Worm (Caenorhabditis elegans): ENCODE data around the gene coa-3.

The coa-3 gene

DNA sequence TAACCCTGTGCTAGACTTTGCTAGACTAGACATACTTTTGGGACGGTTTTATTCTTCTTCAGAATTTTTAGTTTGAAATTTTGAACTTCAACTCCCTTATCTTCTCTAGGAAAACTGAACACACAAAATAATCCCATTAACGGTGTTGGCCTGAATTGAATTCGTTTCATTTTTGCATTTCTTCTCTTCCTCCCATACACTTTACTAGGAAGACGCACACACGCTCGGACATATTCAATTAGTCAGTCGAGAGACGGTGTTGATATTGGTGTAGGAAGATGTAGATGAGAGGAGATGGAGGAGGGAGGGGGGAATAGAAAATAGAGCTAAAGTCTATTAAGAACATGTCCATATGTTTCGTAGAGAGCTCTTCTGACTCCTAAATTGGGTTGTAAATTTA is 27.8 kb downstream of the coa-3 start:
- TF ChIP-seq R02D3.7 (tag; optimal IDR thresholded peaks at IDR 0.05) = no peak
- TF ChIP-seq daf-12 (tag; optimal IDR thresholded peaks at IDR 0.05) = no peak
- no peak for TF ChIP-seq elt-2 (tag; optimal IDR thresholded peaks at IDR 0.05)
- TF ChIP-seq ceh-28 (tag; optimal IDR thresholded peaks at IDR 0.05) = no peak
- TF ChIP-seq lsy-12 (tag; optimal IDR thresholded peaks at IDR 0.05) = no peak
- TF ChIP-seq pha-4 (tag; optimal IDR thresholded peaks at IDR 0.05) = no peak
- TF ChIP-seq fkh-10 (GFP tag; optimal IDR thresholded peaks at IDR 0.05) = no peak
- TF ChIP-seq ZK546.5 (tag; optimal IDR thresholded peaks at IDR 0.05) = no peak
- no peak for TF ChIP-seq nhr-237 (tag; optimal IDR thresholded peaks at IDR 0.05)
- no peak for TF ChIP-seq zag-1 (tag; optimal IDR thresholded peaks at IDR 0.05)
- TF ChIP-seq eor-1 (tag; optimal IDR thresholded peaks at IDR 0.05) = no peak
- no peak for TF ChIP-seq lin-15B (tag; optimal IDR thresholded peaks at IDR 0.05)

- TF ChIP-seq nhr-25 (tag; optimal IDR thresholded peaks at IDR 0.05) (peak; percentile 4), lin-15B (tag; optimal IDR thresholded peaks at IDR 0.05) (no peak), elt-1 (tag; optimal IDR thresholded peaks at IDR 0.05) (peak; percentile 79), pqm-1 (tag; optimal IDR thresholded peaks at IDR 0.05) (no peak)
These were observed 29.3 kb downstream of the coa-3 start for ce11 chrII:4573084-4573483.

DNA sequence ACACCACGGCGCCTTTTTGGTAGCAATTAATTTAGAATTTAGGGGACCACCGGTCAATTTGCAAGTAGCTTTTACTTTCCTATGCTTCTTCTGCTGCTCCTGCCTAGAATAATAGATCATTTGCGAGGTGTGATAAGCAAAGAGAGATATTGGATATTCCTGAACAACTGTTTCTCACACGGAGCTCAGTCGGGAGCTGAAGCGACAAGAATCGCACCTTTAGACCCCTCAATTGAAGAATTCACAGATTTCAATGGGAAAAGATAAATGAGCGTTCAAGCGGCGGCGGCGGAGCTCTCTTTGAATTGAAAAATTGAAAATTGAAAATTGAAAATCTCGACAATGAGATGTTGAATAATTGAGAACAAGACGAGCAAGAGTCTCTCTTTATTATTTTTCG is 29.9 kb downstream of the coa-3 start:
- TF ChIP-seq fkh-2 (tag; optimal IDR thresholded peaks at IDR 0.05) (no peak), nhr-67 (tag; optimal IDR thresholded peaks at IDR 0.05) (no peak), zag-1 (tag; optimal IDR thresholded peaks at IDR 0.05) (no peak), nhr-237 (tag; optimal IDR thresholded peaks at IDR 0.05) (no peak), elt-2 (tag; optimal IDR thresholded peaks at IDR 0.05) (no peak), ama-1 (optimal IDR thresholded peaks at IDR 0.05) (no peak), nfya-1 (tag; optimal IDR thresholded peaks at IDR 0.05; ENCODE audit: insufficient read depth) (no peak)

DNA sequence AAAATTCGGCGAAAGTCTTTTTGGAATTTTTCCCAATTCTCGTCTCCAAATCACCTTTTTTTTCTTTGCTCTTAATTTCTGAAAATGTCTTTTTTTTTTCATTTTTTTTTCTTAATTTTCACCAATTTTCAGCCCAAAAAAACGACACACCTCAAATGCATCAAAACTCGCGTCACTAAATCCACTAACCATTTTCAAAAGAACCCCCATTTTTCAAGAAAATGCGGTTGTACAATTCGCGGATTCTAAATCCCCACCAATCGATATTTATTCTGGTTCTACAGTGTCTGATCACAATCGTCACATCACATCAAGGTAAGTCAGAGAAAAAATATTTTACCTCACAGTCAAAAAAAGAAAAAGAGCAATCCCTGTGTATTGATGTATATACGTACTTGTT is 30.6 kb downstream of the coa-3 start, which contains the start of gene vab-1:
Gene vab-1 (plus strand): TSS at position 133 of the 400 bp plus-strand sequence.
- TF ChIP-seq ceh-9 (tag; optimal IDR thresholded peaks at IDR 0.05) (no peak), nhr-76 (tag; optimal IDR thresholded peaks at IDR 0.05) (no peak), fos-1 (tag; optimal IDR thresholded peaks at IDR 0.05) (no peak), unc-39 (tag; optimal IDR thresholded peaks at IDR 0.05) (no peak), unc-62 (GFP tag; optimal IDR thresholded peaks at IDR 0.05) (no peak), lin-15B (tag; optimal IDR thresholded peaks at IDR 0.05) (no peak), zag-1 (tag; optimal IDR thresholded peaks at IDR 0.05) (no peak)

DNA sequence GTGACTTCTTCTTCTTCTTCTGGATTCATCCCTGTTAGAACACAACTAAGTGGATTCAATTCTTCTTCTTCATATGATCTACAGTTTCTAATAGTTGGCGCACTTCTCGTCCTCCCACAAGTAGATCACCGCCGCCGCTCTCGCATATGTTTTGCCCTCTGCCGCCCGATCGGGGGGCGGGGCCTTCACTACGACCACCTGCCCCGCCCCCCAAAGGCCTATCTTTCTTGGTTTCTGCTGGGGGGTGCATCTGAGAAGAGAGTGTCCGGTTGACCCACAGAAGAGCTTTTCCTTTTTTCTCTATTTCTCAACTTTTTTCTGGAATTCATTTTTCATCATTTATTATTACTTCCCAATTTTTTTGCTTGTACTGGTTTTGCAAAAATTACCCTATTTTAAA is 31.3 kb downstream of the coa-3 start:
- TF ChIP-seq ceh-16 (tag; optimal IDR thresholded peaks at IDR 0.05) (no peak), lin-15B (tag; optimal IDR thresholded peaks at IDR 0.05) (no peak), nhr-25 (tag; optimal IDR thresholded peaks at IDR 0.05) (no peak), ceh-28 (tag; optimal IDR thresholded peaks at IDR 0.05) (no peak), hmg-11 (tag; optimal IDR thresholded peaks at IDR 0.05) (peak; percentile 60), jun-1 (tag; optimal IDR thresholded peaks at IDR 0.05) (no peak), egl-27 (tag; optimal IDR thresholded peaks at IDR 0.05) (no peak), daf-12 (tag; optimal IDR thresholded peaks at IDR 0.05) (no peak), nhr-237 (tag; optimal IDR thresholded peaks at IDR 0.05) (no peak), nfya-1 (tag; optimal IDR thresholded peaks at IDR 0.05; ENCODE audit: insufficient read depth) (peak; percentile 8), nhr-11 (tag; optimal IDR thresholded peaks at IDR 0.05) (no peak), eor-1 (tag; optimal IDR thresholded peaks at IDR 0.05) (no peak), lsy-12 (tag; optimal IDR thresholded peaks at IDR 0.05) (no peak), lin-39 (tag; optimal IDR thresholded peaks at IDR 0.05) (peak; percentile 18), pqm-1 (tag; optimal IDR thresholded peaks at IDR 0.05) (no peak)

DNA sequence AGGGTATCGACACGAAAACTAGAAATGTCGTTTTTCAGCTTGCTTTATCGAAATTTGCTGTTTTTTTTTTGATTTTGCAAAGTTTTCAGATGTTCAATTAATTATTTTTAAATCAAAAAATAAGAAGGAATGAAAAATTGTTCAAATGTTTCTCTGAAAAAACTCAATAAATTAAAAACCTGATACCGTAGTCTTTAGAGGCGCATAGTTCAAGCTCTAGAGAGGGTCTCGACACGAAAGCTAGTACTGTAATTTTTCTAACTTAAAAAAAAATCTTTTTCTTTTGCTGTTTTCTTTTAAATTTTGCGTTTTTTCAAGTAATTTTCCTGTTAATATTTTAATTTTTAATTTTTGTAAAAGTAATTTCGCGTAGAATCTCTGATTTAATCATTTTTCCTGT is 36.2 kb downstream of the coa-3 start:
- TF ChIP-seq nhr-11 (tag; optimal IDR thresholded peaks at IDR 0.05) (no peak), nhr-12 (tag; optimal IDR thresholded peaks at IDR 0.05) (no peak), egl-5 (tag; optimal IDR thresholded peaks at IDR 0.05) (no peak), ceh-9 (tag; optimal IDR thresholded peaks at IDR 0.05) (no peak), mdl-1 (tag; optimal IDR thresholded peaks at IDR 0.05) (no peak), egl-27 (tag; optimal IDR thresholded peaks at IDR 0.05) (no peak), nhr-76 (tag; optimal IDR thresholded peaks at IDR 0.05) (no peak), ama-1 (optimal IDR thresholded peaks at IDR 0.05) (no peak), ztf-11 (tag; optimal IDR thresholded peaks at IDR 0.05) (no peak), unc-39 (tag; optimal IDR thresholded peaks at IDR 0.05) (no peak), nhr-77 (tag; optimal IDR thresholded peaks at IDR 0.05) (no peak), nhr-43 (tag; optimal IDR thresholded peaks at IDR 0.05; ENCODE audit: poor library complexity, severe bottlenecking) (no peak)
